Worm (Caenorhabditis elegans) whole organism, L4 larva: ENCODE results near the gene W06F12.3.

Experiments used
- D1046.2 ChIP-seq: fragments of 200-800 bp; sonication (Bioruptor generic); IDR thresholded peaks from 2 replicates; pipeline ENCODE4 v1.3.6; 2022; ENCODE audit warnings: missing genetic modification characterization, missing compliant biosample characterization
- T20F7.1 ChIP-seq: fragments of 200-800 bp; sonication (Bioruptor generic); optimal IDR thresholded peaks from 2 replicates; lab custom pipeline; 2018; ENCODE audit warnings: mild to moderate bottlenecking, missing genetic modification characterization, missing compliant biosample characterization
- Y75B8A.6 ChIP-seq: fragments of 200-800 bp; sonication (Bioruptor generic); IDR thresholded peaks from 2 replicates; pipeline ENCODE4 v1.3.6; 2022; ENCODE audit warnings: missing genetic modification reagents, missing genetic modification characterization, missing compliant biosample characterization
- ZK337.2 ChIP-seq: fragments of 200-800 bp; sonication (Bioruptor generic); IDR thresholded peaks from 2 replicates; pipeline ENCODE4 v1.3.6; 2022; ENCODE audit warnings: missing genetic modification reagents, missing genetic modification characterization, missing compliant biosample characterization
- ZK546.5 ChIP-seq, 2 experiments: sonication (generic microtip); optimal IDR thresholded peaks; 2 replicates each; lab custom pipeline; 2017; ENCODE audit warnings: missing biosample characterization in 2 of 2, missing genetic modification characterization in 2 of 2
- aha-1 ChIP-seq: fragments of 150-350 bp; peaks from one replicate; lab custom pipeline; 2014; ENCODE audit warnings: missing biosample characterization, missing genetic modification characterization
- aly-2 ChIP-seq: sonication (generic microtip); optimal IDR thresholded peaks from 2 replicates; lab custom pipeline; 2018; ENCODE audit warnings: missing biosample characterization, missing genetic modification characterization
- ama-1 ChIP-seq: fragments of 150-350 bp; optimal IDR thresholded peaks from 2 replicates; lab custom pipeline; 2014; ENCODE audit warnings: inconsistent platforms, mixed read lengths
- ceh-32 ChIP-seq: sonication (generic microtip); optimal IDR thresholded peaks from 2 replicates; lab custom pipeline; 2016; ENCODE audit warnings: mild to moderate bottlenecking, missing genetic modification characterization, missing compliant biosample characterization; ENCODE audit not compliant: poor library complexity
- ceh-44 ChIP-seq: fragments of 200-800 bp; sonication (Bioruptor generic); IDR thresholded peaks from 2 replicates; pipeline ENCODE4 v1.3.6; 2022; ENCODE audit warnings: missing genetic modification reagents, missing genetic modification characterization, missing compliant biosample characterization
- ctbp-1 ChIP-seq: fragments of 200-800 bp; sonication (Bioruptor generic); IDR thresholded peaks from 2 replicates; pipeline ENCODE4 v1.3.6; 2022; ENCODE audit warnings: missing genetic modification reagents, missing genetic modification characterization, missing compliant biosample characterization
- daf-16 ChIP-seq, 3 experiments: sonication (generic microtip); optimal IDR thresholded peaks; 2 replicates each; lab custom pipeline; 2016 to 2017; ENCODE audit warnings: missing genetic modification characterization in 3 of 3, missing genetic modification reagents in 3 of 3, mild to moderate bottlenecking in 2 of 3, missing compliant biosample characterization in 2 of 3, missing biosample characterization in 1 of 3, moderate library complexity in 1 of 3
- daf-19 ChIP-seq: fragments of 200-800 bp; sonication (Bioruptor generic); conservative IDR thresholded peaks from 2 replicates; pipeline ENCODE4 v1.3.6; 2022; ENCODE audit warnings: missing genetic modification characterization, missing compliant biosample characterization
- daf-8 ChIP-seq: fragments of 200-800 bp; sonication (Bioruptor generic); IDR thresholded peaks from 2 replicates; pipeline ENCODE4 v1.3.6; 2022; ENCODE audit warnings: missing genetic modification characterization, missing compliant biosample characterization
- dpl-1 ChIP-seq: fragments of 150-350 bp; optimal IDR thresholded peaks from 2 replicates; lab custom pipeline; 2014; ENCODE audit warnings: missing biosample characterization, missing genetic modification reagents, missing genetic modification characterization
- egl-43 ChIP-seq: fragments of 200-800 bp; sonication (Bioruptor generic); IDR thresholded peaks from 2 replicates; pipeline ENCODE4 v1.3.6; 2022; ENCODE audit warnings: missing genetic modification reagents, missing genetic modification characterization, missing compliant biosample characterization
- fkh-10 ChIP-seq: fragments of 150-350 bp; optimal IDR thresholded peaks from 2 replicates; lab custom pipeline; 2014; ENCODE audit warnings: missing biosample characterization, missing genetic modification reagents, missing genetic modification characterization
- fos-1 ChIP-seq: fragments of 150-350 bp; optimal IDR thresholded peaks from 2 replicates; lab custom pipeline; 2014; ENCODE audit warnings: missing biosample characterization, missing genetic modification characterization
- hif-1 ChIP-seq, 2 experiments: sonication (generic microtip); optimal IDR thresholded peaks; 2 replicates each; lab custom pipeline; 2016 to 2017; ENCODE audit warnings: missing compliant biosample characterization in 2 of 2, missing genetic modification characterization in 2 of 2, missing genetic modification reagents in 2 of 2, missing genotype in 2 of 2, mild to moderate bottlenecking in 1 of 2
- hlh-11 ChIP-seq: fragments of 200-800 bp; sonication (Bioruptor generic); optimal IDR thresholded peaks from 2 replicates; lab custom pipeline; 2018; ENCODE audit warnings: mild to moderate bottlenecking, missing genetic modification characterization, missing compliant biosample characterization
- hlh-30 ChIP-seq: sonication (generic microtip); optimal IDR thresholded peaks from 2 replicates; lab custom pipeline; 2017; ENCODE audit warnings: antibody characterized with exemption, mild to moderate bottlenecking, missing genetic modification characterization, missing compliant biosample characterization; ENCODE audit not compliant: insufficient read depth
- hmg-1.1 ChIP-seq: fragments of 200-800 bp; sonication (Bioruptor generic); IDR thresholded peaks from 2 replicates; pipeline ENCODE4 v1.3.6; 2022; ENCODE audit warnings: missing genetic modification reagents, missing genetic modification characterization, missing compliant biosample characterization
- lin-38 ChIP-seq: fragments of 200-800 bp; sonication (Bioruptor generic); IDR thresholded peaks from 2 replicates; pipeline ENCODE4 v1.3.6; 2022; ENCODE audit warnings: missing genetic modification reagents, missing genetic modification characterization, missing compliant biosample characterization
- lin-39 ChIP-seq: fragments of 150-350 bp; optimal IDR thresholded peaks from 2 replicates; lab custom pipeline; 2014; ENCODE audit warnings: missing biosample characterization, missing genetic modification reagents, missing genetic modification characterization
- lsy-2 ChIP-seq, 2 experiments: fragments of 150-350 bp in 1 of 2; sonication (generic microtip) in 1 of 2; optimal IDR thresholded peaks; 2 replicates each; lab custom pipeline; 2014 to 2017; ENCODE audit warnings: missing biosample characterization in 2 of 2, missing genetic modification characterization in 2 of 2
- mdl-1 ChIP-seq, 2 experiments: fragments of 150-350 bp in 1 of 2; sonication (generic microtip) in 1 of 2; optimal IDR thresholded peaks; 2 replicates each; lab custom pipeline; 2014 to 2017; ENCODE audit warnings: missing biosample characterization in 2 of 2, missing genetic modification characterization in 2 of 2
- mep-1 ChIP-seq: fragments of 150-350 bp; sonication (generic microtip); optimal IDR thresholded peaks from 3 replicates; lab custom pipeline; 2014; ENCODE audit warnings: missing biosample characterization, missing genetic modification characterization
- nhr-102 ChIP-seq: sonication (generic microtip); optimal IDR thresholded peaks from 2 replicates; lab custom pipeline; 2016; ENCODE audit warnings: mild to moderate bottlenecking, missing genetic modification characterization, moderate library complexity, missing compliant biosample characterization
- nhr-111 ChIP-seq: fragments of 200-800 bp; sonication (Bioruptor generic); optimal IDR thresholded peaks from 2 replicates; lab custom pipeline; 2018; ENCODE audit warnings: mild to moderate bottlenecking, missing genetic modification characterization, missing compliant biosample characterization
- nhr-28 ChIP-seq: fragments of 150-350 bp; optimal IDR thresholded peaks from 2 replicates; lab custom pipeline; 2014; ENCODE audit warnings: missing biosample characterization, missing genetic modification characterization
- nhr-42 ChIP-seq: fragments of 200-800 bp; sonication (Bioruptor generic); IDR thresholded peaks from 2 replicates; pipeline ENCODE4 v1.3.6; 2022; ENCODE audit warnings: missing genetic modification characterization, missing compliant biosample characterization
- rbr-2 ChIP-seq: sonication (generic microtip); optimal IDR thresholded peaks from 2 replicates; lab custom pipeline; 2016; ENCODE audit warnings: missing genotype, missing genetic modification characterization, missing compliant biosample characterization
- saeg-2 ChIP-seq: fragments of 200-800 bp; sonication (Bioruptor generic); IDR thresholded peaks from 2 replicates; pipeline ENCODE4 v1.3.6; 2022; ENCODE audit warnings: missing genetic modification reagents, missing genetic modification characterization, missing compliant biosample characterization
- set-16 ChIP-seq: fragments of 200-800 bp; sonication (Bioruptor generic); IDR thresholded peaks from 2 replicates; pipeline ENCODE4 v1.3.6; 2022; ENCODE audit warnings: missing genetic modification reagents, missing genetic modification characterization, missing compliant biosample characterization
- snpc-4 ChIP-seq: fragments of 150-350 bp; optimal IDR thresholded peaks from 2 replicates; lab custom pipeline; 2014; ENCODE audit warnings: missing biosample characterization, missing genetic modification characterization
- spr-1 ChIP-seq: sonication (generic microtip); optimal IDR thresholded peaks from 2 replicates; lab custom pipeline; 2016; ENCODE audit warnings: mild to moderate bottlenecking, missing genetic modification characterization, missing compliant biosample characterization
- unc-130 ChIP-seq: sonication (generic microtip); optimal IDR thresholded peaks from 2 replicates; lab custom pipeline; 2016; ENCODE audit warnings: missing genetic modification reagents, missing genetic modification characterization, missing compliant biosample characterization
- unc-62 ChIP-seq, 3 experiments: fragments of 150-350 bp in 1 of 3; sonication (generic microtip); optimal IDR thresholded peaks in 2 of 3; peaks in 1 of 3; 1 replicate in 1 of 3; 2 replicates in 2 of 3; lab custom pipeline; 2014 to 2017; ENCODE audit warnings: missing biosample characterization in 3 of 3, missing genetic modification characterization in 3 of 3, missing genetic modification reagents in 3 of 3, missing genotype in 1 of 3
- zip-2 ChIP-seq: fragments of 150-350 bp; optimal IDR thresholded peaks from 2 replicates; lab custom pipeline; 2014; ENCODE audit warnings: missing biosample characterization, missing genetic modification characterization

W06F12.3 gene

DNA sequence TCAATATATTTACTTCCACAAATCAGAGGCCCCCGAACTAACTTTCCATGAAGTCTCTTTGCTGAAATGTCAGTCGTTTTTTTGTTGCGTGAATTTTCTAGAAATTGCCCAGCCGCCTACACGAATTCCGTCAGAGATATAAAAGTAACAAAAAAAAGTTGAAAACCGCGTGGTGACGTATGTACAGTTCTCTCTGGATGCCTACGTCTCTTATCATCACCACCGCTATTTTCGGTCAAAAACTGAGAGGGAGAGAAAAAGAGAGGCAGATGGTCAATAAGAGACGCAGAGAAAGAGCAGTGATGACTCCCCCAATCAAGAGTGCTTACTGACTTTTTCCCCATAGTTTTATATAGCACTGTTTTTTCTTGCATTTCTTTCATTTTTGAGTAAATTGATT is 40.8 kb upstream of the W06F12.3 start (continued):
- TF ChIP-seq lsy-2 (tag; optimal IDR thresholded peaks at IDR 0.05; lab: Kevin White, UChicago): peak in 1 of 2 experiments; percentile 54
- TF ChIP-seq aly-2 (tag; lab: Kevin White, UChicago): no peak
- TF ChIP-seq, all 104 proteins: peak for 33

- TF ChIP-seq aha-1 (tag; lab: Kevin White, UChicago): peak; percentile 44
- TF ChIP-seq fos-1: no peak
- no peak for TF ChIP-seq aly-2 (tag; lab: Kevin White, UChicago)
- TF ChIP-seq ZK546.5 (tag; optimal IDR thresholded peaks at IDR 0.05; lab: Kevin White, UChicago): no peak
These were observed 39.2 kb upstream of the W06F12.3 start for ce11 chrIII:13695588-13695987.

ce11 chrIII:13697822-13698221 is 37.0 kb upstream of the W06F12.3 start:
- TF ChIP-seq hmg-1.1 (GFP tag; lab: Robert Waterston, UW): peak; percentile 60
- no peak for TF ChIP-seq hif-1 (tag; optimal IDR thresholded peaks at IDR 0.05; lab: Kevin White, UChicago)
- peak; percentile 75 for TF ChIP-seq set-16 (GFP tag; lab: Robert Waterston, UW)
- no peak for TF ChIP-seq Y75B8A.6 (GFP tag; lab: Robert Waterston, UW)
- TF ChIP-seq mdl-1 (tag; optimal IDR thresholded peaks at IDR 0.05; lab: Kevin White, UChicago): peak in 1 of 2 experiments; percentile 29
- TF ChIP-seq ctbp-1 (GFP tag; lab: Robert Waterston, UW): 0 out of 2 replicates have a peak, but pooled peaks have one; percentile 11
- TF ChIP-seq hlh-30 (tag; lab: Kevin White, UChicago): peak; percentile 41
- no peak for TF ChIP-seq lin-39 (tag; lab: Kevin White, UChicago)
- TF ChIP-seq rbr-2 (tag; lab: Kevin White, UChicago): peak; percentile 5
- TF ChIP-seq daf-16 (GFP tag; optimal IDR thresholded peaks at IDR 0.05; lab: Kevin White, UChicago): peak in 1 of 2 experiments; percentile 2
- no peak for TF ChIP-seq daf-16 (tag; optimal IDR thresholded peaks at IDR 0.05; lab: Kevin White, UChicago)
- TF ChIP-seq mep-1 (tag; lab: Kevin White, UChicago): peak; percentile 43
- TF ChIP-seq fkh-10: peak; percentile 8
- no peak for TF ChIP-seq daf-19 (GFP tag; lab: Robert Waterston, UW)
- peak; percentile 40; the same call in 1 of the 2 replicates for TF ChIP-seq egl-43 (GFP tag; lab: Robert Waterston, UW)
- TF ChIP-seq, all 104 proteins: peak for 10

- TF ChIP-seq lin-38 (GFP tag; lab: Robert Waterston, UW) (no peak), nhr-42 (GFP tag; lab: Robert Waterston, UW) (no peak), saeg-2 (no peak)
- TF ChIP-seq, all 104 proteins: peak for 0
These were observed 33.1 kb upstream of the W06F12.3 start, which contains the start of gene lit-1 for ce11 chrIII:13701691-13702090. lit-1 (plus strand) TSS chrIII:13701991.

DNA sequence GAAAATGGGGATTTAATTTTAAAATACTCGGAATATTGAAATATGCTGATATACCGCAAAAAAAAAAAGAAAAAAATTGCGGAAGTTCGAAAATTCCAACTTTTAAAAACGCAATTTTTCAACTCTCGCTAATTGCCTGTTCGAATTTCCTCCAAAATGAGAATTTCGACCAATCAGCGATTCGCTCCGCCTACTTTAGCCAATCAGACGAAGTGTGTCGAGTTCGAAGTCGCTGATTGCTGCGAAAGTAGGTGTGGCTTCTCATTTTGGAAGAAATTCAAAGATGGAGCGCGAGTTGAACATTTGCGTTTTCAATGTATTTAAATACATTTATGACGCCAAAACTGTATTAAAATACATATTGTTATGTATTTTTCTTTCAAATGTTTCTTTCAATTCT is 26.4 kb upstream of the W06F12.3 start:
- TF ChIP-seq lsy-2 (tag; optimal IDR thresholded peaks at IDR 0.05; lab: Kevin White, UChicago) (no peak), nhr-102 (tag; lab: Kevin White, UChicago) (no peak), daf-8 (GFP tag; lab: Robert Waterston, UW) (no peak), unc-62 (GFP tag; optimal IDR thresholded peaks at IDR 0.05 in 1 of 2; lab: Kevin White, UChicago) (peak in 1 of 2 experiments; percentile 51), unc-62 (tag; optimal IDR thresholded peaks at IDR 0.05; lab: Kevin White, UChicago) (no peak)

- TF ChIP-seq unc-62 (GFP tag; optimal IDR thresholded peaks at IDR 0.05 in 1 of 2; lab: Kevin White, UChicago) (peak in 1 of 2 experiments; percentile 98), unc-62 (tag; optimal IDR thresholded peaks at IDR 0.05; lab: Kevin White, UChicago) (no peak), nhr-111 (GFP tag; lab: Kevin White, UChicago) (no peak), unc-130 (GFP tag; lab: Kevin White, UChicago) (no peak), egl-43 (GFP tag; lab: Robert Waterston, UW) (peak; percentile 30; the same call in 1 of the 2 replicates), ceh-44 (no peak), T20F7.1 (no peak), zip-2 (tag; lab: Kevin White, UChicago) (no peak), snpc-4 (tag; lab: Kevin White, UChicago) (no peak), nhr-28 (tag; lab: Kevin White, UChicago) (peak; percentile 38), hlh-11 (tag; lab: Kevin White, UChicago) (peak; percentile 32), saeg-2 (no peak), D1046.2 (GFP tag; lab: Robert Waterston, UW) (no peak), ZK337.2 (no peak), ceh-32 (tag; lab: Kevin White, UChicago) (no peak), aha-1 (tag; lab: Kevin White, UChicago) (peak; percentile 62), hlh-30 (tag; lab: Kevin White, UChicago) (peak; percentile 50), daf-8 (GFP tag; lab: Robert Waterston, UW) (no peak), dpl-1 (GFP tag; lab: Kevin White, UChicago) (no peak), spr-1 (tag; lab: Kevin White, UChicago) (peak; percentile 19), ama-1 (lab: Kevin White, UChicago) (peak; percentile 23)
These were observed 25.7 kb upstream of the W06F12.3 start for ce11 chrIII:13709122-13709521.
